Worm (Caenorhabditis elegans) whole organism, midembryonic: ENCODE measurements around the gene F44B9.2.

Experiments
- flt-1 ChIP-seq: fragments of 200-800 bp; sonication (Bioruptor generic); IDR thresholded peaks from 2 replicates; pipeline ENCODE4 v1.3.6; 2022; ENCODE audit warnings: missing genetic modification characterization, missing compliant biosample characterization
- klf-2 ChIP-seq: fragments of 200-800 bp; sonication (Bioruptor generic); conservative IDR thresholded peaks from 2 replicates; pipeline ENCODE4 v1.3.6; 2022; ENCODE audit warnings: missing genetic modification reagents, missing genetic modification characterization, missing compliant biosample characterization
- med-1 ChIP-seq: sonication (generic microtip); optimal IDR thresholded peaks from 2 replicates; lab custom pipeline; 2017; ENCODE audit warnings: missing genetic modification characterization, mild to moderate bottlenecking, missing compliant biosample characterization, antibody characterized with exemption, missing genetic modification reagents; ENCODE audit not compliant: insufficient read depth
- ref-1 ChIP-seq: fragments of 200-800 bp; sonication (Bioruptor generic); conservative IDR thresholded peaks from 2 replicates; pipeline ENCODE4 v1.3.6; 2022; ENCODE audit warnings: missing genetic modification reagents, missing genetic modification characterization, missing compliant biosample characterization

DNA sequence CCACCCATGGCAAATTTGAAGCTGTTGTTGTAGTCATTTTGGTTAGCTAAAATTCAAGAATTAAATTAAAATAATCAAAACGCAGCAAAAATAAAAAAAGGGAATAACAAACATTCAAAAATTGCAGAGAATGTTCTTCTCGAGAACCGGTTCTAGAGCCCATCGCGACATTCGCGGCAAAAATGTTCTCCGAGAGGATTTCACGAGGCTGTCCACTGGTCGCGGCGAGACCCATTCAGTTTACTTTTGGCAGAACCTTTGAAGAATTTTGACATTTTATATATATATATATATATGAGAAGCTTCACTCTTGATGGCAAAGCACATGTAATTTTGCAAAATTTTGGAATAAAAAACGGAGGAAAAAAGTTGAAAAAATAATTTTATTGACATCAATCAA is 7.2 kb downstream of the F44B9.2 start, which contains the start of gene F44B9.8:
- TF ChIP-seq ref-1 (GFP tag; lab: Robert Waterston, UW) (no peak), med-1 (GFP tag; lab: Kevin White, UChicago) (no peak), klf-2 (GFP tag; lab: Robert Waterston, UW) (no peak), flt-1 (no peak)
